Worm (Caenorhabditis elegans): ENCODE results near the gene R52.5.

- TF ChIP-seq fos-1 (tag; optimal IDR thresholded peaks at IDR 0.05) (no peak), zag-1 (tag; optimal IDR thresholded peaks at IDR 0.05) (no peak), nhr-11 (tag; optimal IDR thresholded peaks at IDR 0.05) (no peak), dmd-4 (tag; optimal IDR thresholded peaks at IDR 0.05) (no peak), lin-39 (tag; optimal IDR thresholded peaks at IDR 0.05) (no peak), nhr-77 (tag; optimal IDR thresholded peaks at IDR 0.05) (no peak), aly-2 (tag; optimal IDR thresholded peaks at IDR 0.05) (no peak), nhr-237 (tag; optimal IDR thresholded peaks at IDR 0.05) (no peak), mab-5 (tag; optimal IDR thresholded peaks at IDR 0.05) (no peak), lin-11 (tag; optimal IDR thresholded peaks at IDR 0.05) (no peak), ama-1 (optimal IDR thresholded peaks at IDR 0.05) (no peak), nhr-129 (tag; optimal IDR thresholded peaks at IDR 0.05) (no peak), nhr-12 (tag; optimal IDR thresholded peaks at IDR 0.05) (no peak), nhr-6 (tag; optimal IDR thresholded peaks at IDR 0.05) (no peak)
These were observed 35.7 kb upstream of the R52.5 start, which contains the start of gene C40A11.6 for ce11 chrII:2145566-2145965.

Data from whole organism, L2 larva.